Worm (Caenorhabditis elegans) whole organism, L3 larva: ENCODE results near the gene syx-18.

Experiments
- R02D3.7 ChIP-seq: fragments of 150-350 bp; optimal IDR thresholded peaks from 2 replicates; lab custom pipeline; 2014; ENCODE audit warnings: missing biosample characterization, missing genetic modification characterization
- ZK546.5 ChIP-seq: sonication (generic microtip); optimal IDR thresholded peaks from 2 replicates; lab custom pipeline; 2017; ENCODE audit warnings: missing biosample characterization, missing genetic modification characterization
- aly-2 ChIP-seq: fragments of 150-350 bp; optimal IDR thresholded peaks from 2 replicates; lab custom pipeline; 2014; ENCODE audit warnings: missing biosample characterization, missing genetic modification characterization
- ama-1 ChIP-seq: fragments of 150-350 bp; optimal IDR thresholded peaks from 2 replicates; lab custom pipeline; 2018
- ceh-16 ChIP-seq: sonication (generic microtip); optimal IDR thresholded peaks from 2 replicates; lab custom pipeline; 2017; ENCODE audit warnings: missing biosample characterization, missing genetic modification characterization
- ceh-28 ChIP-seq: fragments of 150-350 bp; optimal IDR thresholded peaks from 2 replicates; lab custom pipeline; 2014; ENCODE audit warnings: missing biosample characterization, missing genetic modification reagents, missing genetic modification characterization
- ceh-82 ChIP-seq: fragments of 150-350 bp; optimal IDR thresholded peaks from 2 replicates; lab custom pipeline; 2014; ENCODE audit warnings: missing biosample characterization, missing genetic modification characterization
- daf-12 ChIP-seq: fragments of 150-350 bp; optimal IDR thresholded peaks from 2 replicates; lab custom pipeline; 2014; ENCODE audit warnings: missing biosample characterization, missing genetic modification reagents, missing genetic modification characterization
- egl-27 ChIP-seq: sonication (generic microtip); optimal IDR thresholded peaks from 4 replicates; lab custom pipeline; 2017; ENCODE audit warnings: missing biosample characterization, missing genetic modification reagents, missing genetic modification characterization
- egl-5 ChIP-seq: fragments of 150-350 bp; optimal IDR thresholded peaks from 2 replicates; lab custom pipeline; 2017; ENCODE audit warnings: missing biosample characterization, missing genetic modification reagents, missing genetic modification characterization, inconsistent platforms
- elt-1 ChIP-seq: fragments of 150-350 bp; optimal IDR thresholded peaks from 2 replicates; lab custom pipeline; 2014; ENCODE audit warnings: missing biosample characterization, missing genetic modification characterization
- elt-2 ChIP-seq: sonication (generic microtip); optimal IDR thresholded peaks from 2 replicates; lab custom pipeline; 2016; ENCODE audit warnings: missing genetic modification reagents, mild to moderate bottlenecking, missing genetic modification characterization, missing compliant biosample characterization
- eor-1 ChIP-seq, 2 experiments: fragments of 150-350 bp; optimal IDR thresholded peaks; 2 replicates each; lab custom pipeline; 2014 to 2018; ENCODE audit warnings: missing biosample characterization in 2 of 2, missing genetic modification characterization in 2 of 2
- fkh-10 ChIP-seq: sonication (generic microtip); optimal IDR thresholded peaks from 2 replicates; lab custom pipeline; 2017; ENCODE audit warnings: missing biosample characterization, missing genetic modification reagents, missing genetic modification characterization
- fos-1 ChIP-seq: fragments of 150-350 bp; optimal IDR thresholded peaks from 2 replicates; lab custom pipeline; 2014; ENCODE audit warnings: missing biosample characterization, missing genetic modification characterization
- hmg-11 ChIP-seq: sonication (generic microtip); optimal IDR thresholded peaks from 2 replicates; lab custom pipeline; 2016; ENCODE audit warnings: missing genetic modification characterization, missing compliant biosample characterization
- jun-1 ChIP-seq: fragments of 150-350 bp; optimal IDR thresholded peaks from 2 replicates; lab custom pipeline; 2014; ENCODE audit warnings: missing biosample characterization, missing genetic modification reagents, missing genetic modification characterization
- lin-15B ChIP-seq: fragments of 150-350 bp; optimal IDR thresholded peaks from 2 replicates; lab custom pipeline; 2014; ENCODE audit warnings: missing biosample characterization, missing genetic modification characterization
- lsy-12 ChIP-seq: sonication (generic microtip); optimal IDR thresholded peaks from 2 replicates; lab custom pipeline; 2016; ENCODE audit warnings: mild to moderate bottlenecking, missing genetic modification characterization, missing compliant biosample characterization
- mdl-1 ChIP-seq: fragments of 150-350 bp; optimal IDR thresholded peaks from 2 replicates; lab custom pipeline; 2014; ENCODE audit warnings: missing biosample characterization, missing genetic modification characterization
- mml-1 ChIP-seq: fragments of 150-350 bp; sonication (generic microtip); optimal IDR thresholded peaks from 3 replicates; lab custom pipeline; 2014; ENCODE audit warnings: missing biosample characterization, missing genetic modification characterization
- nfya-1 ChIP-seq: sonication (generic microtip); optimal IDR thresholded peaks from 2 replicates; lab custom pipeline; 2017; ENCODE audit warnings: missing genetic modification characterization, mild to moderate bottlenecking, missing compliant biosample characterization, antibody characterized with exemption, moderate library complexity; ENCODE audit not compliant: insufficient read depth
- nhr-11 ChIP-seq: fragments of 150-350 bp; optimal IDR thresholded peaks from 2 replicates; lab custom pipeline; 2014; ENCODE audit warnings: missing biosample characterization, missing genetic modification characterization
- nhr-23 ChIP-seq: fragments of 150-350 bp; optimal IDR thresholded peaks from 2 replicates; lab custom pipeline; 2014; ENCODE audit warnings: missing biosample characterization, missing genetic modification reagents, missing genetic modification characterization
- nhr-237 ChIP-seq: fragments of 150-350 bp; optimal IDR thresholded peaks from 2 replicates; lab custom pipeline; 2014; ENCODE audit warnings: missing biosample characterization, missing genetic modification characterization
- nhr-25 ChIP-seq: sonication (generic microtip); optimal IDR thresholded peaks from 2 replicates; lab custom pipeline; 2017; ENCODE audit warnings: missing biosample characterization, missing genetic modification characterization
- nhr-43 ChIP-seq: sonication (generic microtip); optimal IDR thresholded peaks from 2 replicates; lab custom pipeline; 2016; ENCODE audit warnings: mild to moderate bottlenecking, missing genetic modification characterization, missing compliant biosample characterization; ENCODE audit not compliant: poor library complexity, severe bottlenecking
- nhr-67 ChIP-seq: fragments of 150-350 bp; optimal IDR thresholded peaks from 2 replicates; lab custom pipeline; 2014; ENCODE audit warnings: missing biosample characterization, missing genetic modification characterization
- nhr-76 ChIP-seq: fragments of 150-350 bp; sonication (generic microtip); optimal IDR thresholded peaks from 5 replicates; lab custom pipeline; 2014; ENCODE audit warnings: missing biosample characterization, missing genetic modification characterization
- nhr-77 ChIP-seq: fragments of 150-350 bp; optimal IDR thresholded peaks from 2 replicates; lab custom pipeline; 2014; ENCODE audit warnings: missing biosample characterization, missing genetic modification characterization
- pha-4 ChIP-seq: fragments of 150-350 bp; optimal IDR thresholded peaks from 2 replicates; lab custom pipeline; 2014; ENCODE audit warnings: missing biosample characterization, missing genetic modification reagents, missing genetic modification characterization
- pqm-1 ChIP-seq: fragments of 150-350 bp; optimal IDR thresholded peaks from 2 replicates; lab custom pipeline; 2017; ENCODE audit warnings: missing biosample characterization, missing genetic modification characterization, inconsistent platforms
- sea-2 ChIP-seq: fragments of 150-350 bp; sonication (generic microtip); optimal IDR thresholded peaks from 4 replicates; lab custom pipeline; 2014; ENCODE audit warnings: missing biosample characterization, missing genetic modification reagents, missing genetic modification characterization
- tbx-2 ChIP-seq: sonication (generic microtip); optimal IDR thresholded peaks from 2 replicates; lab custom pipeline; 2016; ENCODE audit warnings: mild to moderate bottlenecking, missing genetic modification characterization, missing compliant biosample characterization
- unc-39 ChIP-seq: sonication (generic microtip); optimal IDR thresholded peaks from 4 replicates; lab custom pipeline; 2017; ENCODE audit warnings: missing biosample characterization, missing genetic modification characterization
- unc-62 ChIP-seq: fragments of 150-350 bp; sonication (generic microtip); optimal IDR thresholded peaks from 4 replicates; lab custom pipeline; 2014; ENCODE audit warnings: missing biosample characterization, missing genetic modification reagents, missing genetic modification characterization
- zag-1 ChIP-seq: fragments of 150-350 bp; optimal IDR thresholded peaks from 2 replicates; lab custom pipeline; 2014; ENCODE audit warnings: missing biosample characterization, missing genetic modification characterization
- ztf-11 ChIP-seq: fragments of 150-350 bp; optimal IDR thresholded peaks from 2 replicates; lab custom pipeline; 2014; ENCODE audit warnings: missing biosample characterization, missing genetic modification characterization
- ztf-4 ChIP-seq: fragments of 150-350 bp; optimal IDR thresholded peaks from 2 replicates; lab custom pipeline; 2014; ENCODE audit warnings: missing biosample characterization, missing genetic modification characterization

Gene syx-18

DNA sequence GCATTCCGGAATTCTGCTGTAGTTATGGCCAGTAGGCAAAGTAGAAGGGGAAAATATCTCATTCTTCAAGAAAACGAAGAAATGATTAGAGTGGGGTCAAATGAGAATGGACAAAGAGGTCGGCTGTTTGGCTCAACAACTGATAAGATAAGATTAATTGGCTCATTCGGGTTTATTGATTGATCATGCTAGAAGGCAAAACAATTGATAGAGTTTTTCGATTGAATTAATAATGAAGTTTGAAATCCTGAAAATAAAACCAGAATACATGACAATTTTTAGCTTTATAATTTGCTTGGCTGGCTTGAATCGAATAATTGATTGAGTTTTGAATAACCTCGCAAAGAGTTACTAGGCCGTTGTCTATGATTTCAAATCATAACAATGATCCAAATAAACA, 29.0 kb downstream of the syx-18 start, which contains the start of gene ppt-1:
Gene ppt-1 (minus strand): TSS at position 101 of the 400 bp plus-strand sequence.
- TF ChIP-seq sea-2, result no peak
- no peak for TF ChIP-seq elt-1 (tag; lab: Kevin White, UChicago)
- TF ChIP-seq pha-4 (tag; lab: Kevin White, UChicago), result no peak
- TF ChIP-seq ama-1, result no peak
- TF ChIP-seq daf-12 (tag; lab: Kevin White, UChicago), result no peak
- TF ChIP-seq ztf-11 (tag; lab: Kevin White, UChicago), result no peak
- no peak for TF ChIP-seq aly-2 (tag; lab: Kevin White, UChicago)
- TF ChIP-seq nhr-11, result no peak
- no peak for TF ChIP-seq R02D3.7 (tag; lab: Kevin White, UChicago)
- TF ChIP-seq jun-1 (tag; lab: Kevin White, UChicago), result no peak
- TF ChIP-seq nhr-43 (tag; lab: Kevin White, UChicago), result no peak
- no peak for TF ChIP-seq fkh-10
- no peak for TF ChIP-seq lin-15B
- no peak for TF ChIP-seq egl-27 (tag; lab: Kevin White, UChicago)
- TF ChIP-seq, all 47 proteins: peak for 0

DNA sequence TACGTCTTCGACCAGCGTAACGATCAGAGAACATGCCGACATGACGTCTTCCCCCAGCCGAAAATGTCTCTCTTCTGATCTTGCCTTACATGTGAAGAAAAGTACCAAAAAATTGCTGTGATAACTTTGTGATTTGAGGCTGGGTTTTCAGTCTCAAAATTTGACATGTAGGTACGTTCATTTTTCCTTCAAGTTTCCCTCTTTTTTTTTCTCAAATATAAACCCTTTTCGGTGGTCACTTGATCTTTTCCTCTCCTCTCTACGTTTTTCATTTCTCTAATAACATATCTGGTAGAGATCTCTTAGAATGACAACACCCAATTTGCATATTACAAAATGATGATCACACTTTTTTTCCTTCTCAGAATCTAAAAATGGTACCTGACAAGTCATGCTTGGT, 33.4 kb downstream of the syx-18 start, which contains the start of gene nhr-37:
Gene nhr-37 (plus strand): TSS at position 301 of the 400 bp plus-strand sequence.
- TF ChIP-seq nhr-25 (tag; lab: Kevin White, UChicago) (no peak), lsy-12 (tag; lab: Kevin White, UChicago) (no peak), ceh-28 (tag; lab: Kevin White, UChicago) (no peak), elt-2 (tag; lab: Kevin White, UChicago) (no peak), nhr-237 (tag; lab: Kevin White, UChicago) (no peak)

DNA sequence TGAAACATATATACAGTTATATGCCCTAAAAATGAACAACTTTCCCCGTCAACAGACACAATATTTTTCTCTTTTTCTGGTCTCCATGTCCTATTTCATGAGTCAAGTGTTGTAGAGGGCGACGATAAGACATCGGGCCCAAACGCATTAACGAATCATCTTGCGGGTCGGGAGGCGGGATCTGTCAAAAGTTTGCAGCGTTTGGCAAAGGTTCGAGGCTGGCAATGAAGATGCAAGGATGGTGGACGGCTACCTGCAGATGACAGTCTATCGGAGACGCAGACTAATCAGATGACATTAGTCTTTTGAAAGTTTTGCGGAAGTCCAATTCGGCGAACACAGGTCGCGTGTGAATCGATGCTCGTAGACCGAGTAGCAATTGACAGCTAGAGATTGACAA, 34.4 kb downstream of the syx-18 start:
- TF ChIP-seq zag-1 (tag; lab: Kevin White, UChicago) (no peak), jun-1 (tag; lab: Kevin White, UChicago) (no peak), nhr-23 (no peak), nhr-25 (tag; lab: Kevin White, UChicago) (peak; percentile 52)

DNA sequence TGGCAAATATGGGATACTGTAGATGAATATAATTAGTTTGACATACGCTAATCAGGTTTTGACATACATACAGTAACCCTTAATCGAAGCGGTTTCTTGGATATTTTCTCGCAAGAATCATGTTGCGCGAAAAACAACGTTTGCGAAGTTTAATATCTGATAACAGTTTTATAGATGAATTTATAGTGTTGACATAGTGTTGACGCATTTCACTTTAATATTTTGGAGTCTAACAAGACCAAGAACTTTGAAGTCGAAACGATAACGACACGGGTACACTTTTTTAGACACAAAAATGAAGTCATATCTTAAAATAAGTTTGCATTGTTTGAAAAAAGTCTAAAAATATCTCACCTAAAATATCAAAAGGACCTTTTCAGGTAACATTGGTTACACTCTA, 39.0 kb downstream of the syx-18 start:
- TF ChIP-seq ZK546.5 (tag; lab: Kevin White, UChicago) (no peak), eor-1 (tag; optimal IDR thresholded peaks at IDR 0.05; lab: Kevin White, UChicago) (no peak), tbx-2 (no peak), ceh-28 (tag; lab: Kevin White, UChicago) (no peak), unc-62 (no peak), ceh-82 (tag; lab: Kevin White, UChicago) (no peak), pqm-1 (tag; lab: Kevin White, UChicago) (peak; percentile 88), nhr-11 (no peak), nhr-23 (no peak), pha-4 (tag; lab: Kevin White, UChicago) (peak; percentile 38), elt-2 (tag; lab: Kevin White, UChicago) (peak; percentile 57)

DNA sequence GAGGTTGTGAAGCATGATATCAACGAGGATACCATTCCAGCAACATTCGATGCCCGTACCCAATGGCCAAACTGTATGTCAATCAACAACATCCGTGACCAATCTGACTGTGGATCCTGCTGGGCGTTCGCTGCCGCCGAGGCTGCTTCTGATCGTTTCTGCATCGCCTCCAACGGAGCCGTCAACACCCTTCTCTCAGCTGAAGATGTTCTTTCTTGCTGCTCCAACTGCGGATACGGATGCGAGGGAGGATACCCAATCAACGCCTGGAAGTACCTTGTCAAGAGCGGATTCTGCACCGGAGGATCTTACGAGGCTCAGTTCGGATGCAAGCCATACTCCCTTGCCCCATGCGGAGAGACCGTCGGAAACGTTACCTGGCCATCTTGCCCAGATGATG, 40.3 kb downstream of the syx-18 start:
- TF ChIP-seq ztf-11 (tag; lab: Kevin White, UChicago) (no peak), fos-1 (no peak), unc-39 (tag; lab: Kevin White, UChicago) (no peak), ceh-82 (tag; lab: Kevin White, UChicago) (no peak), nhr-237 (tag; lab: Kevin White, UChicago) (no peak)

DNA sequence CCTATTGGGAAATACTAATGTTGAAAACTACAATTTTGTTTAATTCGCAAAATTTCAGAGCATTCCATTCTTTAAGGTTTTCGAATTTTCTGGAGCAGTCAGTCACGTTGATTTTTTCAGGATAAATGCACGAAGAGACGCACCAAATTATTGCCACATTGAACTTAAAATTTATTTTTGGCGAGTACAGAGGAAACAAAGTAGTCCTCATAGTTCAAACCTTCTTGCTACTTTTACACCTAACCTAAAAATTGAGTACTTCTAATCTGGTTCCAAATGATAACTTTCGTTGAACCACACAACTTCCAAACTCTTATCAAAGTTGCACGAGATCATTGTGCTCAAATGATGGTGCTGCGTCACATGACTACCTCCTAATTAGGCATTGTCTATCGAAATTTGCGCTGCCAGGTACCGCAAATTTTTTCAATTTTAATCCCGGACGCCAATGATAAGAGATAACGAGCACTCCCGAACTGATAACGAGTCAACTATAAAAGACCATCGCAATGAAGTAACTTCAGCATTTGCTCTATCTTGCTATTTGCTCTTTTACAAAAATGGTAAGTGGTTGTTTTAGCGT, 41.0 kb downstream of the syx-18 start, which contains the start of gene cpr-4:
Gene cpr-4 (plus strand): TSS at position 523 of the 583 bp plus-strand sequence.
- no peak for TF ChIP-seq nhr-76 (tag; lab: Kevin White, UChicago)
- TF ChIP-seq tbx-2, result no peak
- TF ChIP-seq pqm-1 (tag; lab: Kevin White, UChicago), result peak; percentile 100
- TF ChIP-seq aly-2 (tag; lab: Kevin White, UChicago), result no peak
- TF ChIP-seq egl-27 (tag; lab: Kevin White, UChicago), result peak; percentile 51
- TF ChIP-seq nfya-1 (tag; lab: Kevin White, UChicago), result no peak
- TF ChIP-seq elt-2 (tag; lab: Kevin White, UChicago), result peak; percentile 100
- no peak for TF ChIP-seq fos-1
- TF ChIP-seq egl-5 (tag; lab: Kevin White, UChicago), result no peak
- no peak for TF ChIP-seq hmg-11 (tag; lab: Kevin White, UChicago)
- no peak for TF ChIP-seq unc-39 (tag; lab: Kevin White, UChicago)
- TF ChIP-seq nhr-237 (tag; lab: Kevin White, UChicago), result no peak
- TF ChIP-seq mml-1 (tag; lab: Kevin White, UChicago), result no peak
- no peak for TF ChIP-seq ceh-82 (tag; lab: Kevin White, UChicago)
- peak; percentile 74 for TF ChIP-seq pha-4 (tag; lab: Kevin White, UChicago)
- no peak for TF ChIP-seq nhr-77 (tag; lab: Kevin White, UChicago)
- no peak for TF ChIP-seq nhr-23
- no peak for TF ChIP-seq eor-1 (tag; optimal IDR thresholded peaks at IDR 0.05; lab: Kevin White, UChicago)
- TF ChIP-seq lsy-12 (tag; lab: Kevin White, UChicago), result no peak
- no peak for TF ChIP-seq ceh-16 (tag; lab: Kevin White, UChicago)
- TF ChIP-seq ztf-4 (tag; lab: Kevin White, UChicago), result no peak
- TF ChIP-seq jun-1 (tag; lab: Kevin White, UChicago), result peak; percentile 78
- TF ChIP-seq nhr-67 (tag; lab: Kevin White, UChicago), result no peak
- peak; percentile 10 for TF ChIP-seq mdl-1
- TF ChIP-seq R02D3.7 (tag; lab: Kevin White, UChicago), result no peak
